Worm (Caenorhabditis elegans) whole organism, early embryonic: Measurements from ENCODE around the gene spr-1.

ENCODE experiments used
- B0310.2 ChIP-seq: sonication (generic microtip); optimal IDR thresholded peaks from 2 replicates; lab custom pipeline; 2016; ENCODE audit warnings: mild to moderate bottlenecking, missing genetic modification characterization, missing compliant biosample characterization
- aly-1 ChIP-seq: sonication (generic microtip); optimal IDR thresholded peaks from 2 replicates; lab custom pipeline; 2016; ENCODE audit warnings: missing genetic modification characterization, missing compliant biosample characterization
- ama-1 ChIP-seq: fragments of 150-350 bp; optimal IDR thresholded peaks from 2 replicates; lab custom pipeline; 2014
- ets-7 ChIP-seq: sonication (generic microtip); optimal IDR thresholded peaks from 2 replicates; lab custom pipeline; 2016; ENCODE audit warnings: missing genotype, missing genetic modification characterization, missing compliant biosample characterization
- flt-1 ChIP-seq: fragments of 200-800 bp; sonication (Bioruptor generic); IDR thresholded peaks from 2 replicates; pipeline ENCODE4 v1.3.6; 2022; ENCODE audit warnings: missing genetic modification characterization, missing compliant biosample characterization
- hmbx-1 ChIP-seq: sonication (generic microtip); optimal IDR thresholded peaks from 2 replicates; lab custom pipeline; 2016; ENCODE audit warnings: mild to moderate bottlenecking, missing genetic modification characterization, missing compliant biosample characterization
- hmg-4 ChIP-seq: fragments of 200-800 bp; sonication (Bioruptor generic); optimal IDR thresholded peaks from 2 replicates; lab custom pipeline; 2018; ENCODE audit warnings: mild to moderate bottlenecking, missing genetic modification characterization, missing compliant biosample characterization
- hnd-1 ChIP-seq: sonication (generic microtip); optimal IDR thresholded peaks from 2 replicates; lab custom pipeline; 2016; ENCODE audit warnings: missing genetic modification characterization, missing compliant biosample characterization
- pes-1 ChIP-seq: fragments of 200-800 bp; sonication (Bioruptor generic); IDR thresholded peaks from 2 replicates; pipeline ENCODE4 v1.3.6; 2022; ENCODE audit warnings: missing genetic modification reagents, missing genetic modification characterization, missing compliant biosample characterization
- scrt-1 ChIP-seq: fragments of 200-800 bp; sonication (Bioruptor generic); IDR thresholded peaks from 2 replicates; pipeline ENCODE4 v1.3.6; 2022; ENCODE audit warnings: missing genetic modification characterization, missing compliant biosample characterization
- sea-1 ChIP-seq: fragments of 200-800 bp; sonication (Bioruptor generic); conservative IDR thresholded peaks from 2 replicates; pipeline ENCODE4 v1.3.6; 2022; ENCODE audit warnings: missing genetic modification characterization, missing compliant biosample characterization
- tbx-11 ChIP-seq: fragments of 200-800 bp; sonication (Bioruptor generic); IDR thresholded peaks from 2 replicates; pipeline ENCODE4 v1.3.6; 2022; ENCODE audit warnings: missing genetic modification characterization, missing compliant biosample characterization
- tbx-37 ChIP-seq: fragments of 200-800 bp; sonication (Bioruptor generic); conservative IDR thresholded peaks from 2 replicates; pipeline ENCODE4 v1.3.6; 2022; ENCODE audit warnings: missing genetic modification reagents, missing genetic modification characterization, missing compliant biosample characterization
- tra-4 ChIP-seq: sonication (generic microtip); optimal IDR thresholded peaks from 2 replicates; lab custom pipeline; 2017; ENCODE audit warnings: missing genetic modification characterization, missing compliant biosample characterization

- TF ChIP-seq tbx-37 (GFP tag; lab: Robert Waterston, UW) (no peak), ama-1 (lab: Kevin White, UChicago) (no peak), hnd-1 (tag; lab: Kevin White, UChicago) (no peak), sea-1 (GFP tag; lab: Robert Waterston, UW) (no peak), hmg-4 (GFP tag; lab: Kevin White, UChicago) (no peak), aly-1 (tag; lab: Kevin White, UChicago) (no peak), hmbx-1 (no peak), tra-4 (tag; lab: Kevin White, UChicago) (no peak), flt-1 (no peak), tbx-11 (GFP tag; lab: Robert Waterston, UW) (no peak), pes-1 (GFP tag; lab: Robert Waterston, UW) (no peak), B0310.2 (tag; lab: Kevin White, UChicago) (no peak), scrt-1 (GFP tag; lab: Robert Waterston, UW) (no peak), ets-7 (tag; lab: Kevin White, UChicago) (no peak)
Measured at ce11 chrV:8157446-8157845, 28.3 kb upstream of the spr-1 start, which contains the start of gene sul-2.
